Fruit fly (Drosophila melanogaster) whole organism, prepupa: ENCODE measurements around the gene CAH2.

Experiments
- CG16779 ChIP-seq: fragments of 200-800 bp; sonication (Bioruptor generic); optimal IDR thresholded peaks from 3 replicates; lab custom pipeline; 2017; ENCODE audit warnings: missing biosample characterization, mild to moderate bottlenecking, missing genetic modification characterization
- CG32006 ChIP-seq: fragments of 200-800 bp; sonication (Bioruptor generic); optimal IDR thresholded peaks from 3 replicates; lab custom pipeline; 2017; ENCODE audit warnings: missing biosample characterization, mild to moderate bottlenecking, missing genetic modification characterization
- CG6792 ChIP-seq: fragments of 200-800 bp; sonication (Bioruptor generic); optimal IDR thresholded peaks from 3 replicates; lab custom pipeline; 2016; ENCODE audit warnings: missing biosample characterization, missing genetic modification characterization
- CG6854 ChIP-seq: fragments of 200-800 bp; sonication (Bioruptor generic); optimal IDR thresholded peaks from 2 replicates; lab custom pipeline; 2017; ENCODE audit warnings: missing biosample characterization, mild to moderate bottlenecking, missing genetic modification characterization
- Eip78C ChIP-seq: fragments of 200-800 bp; sonication (Bioruptor generic); peaks from one replicate; lab custom pipeline; 2016; ENCODE audit warnings: missing biosample characterization, missing genetic modification characterization
- Ets96B ChIP-seq: fragments of 200-800 bp; optimal IDR thresholded peaks from 2 replicates; lab custom pipeline; 2019; ENCODE audit warnings: missing biosample characterization, mild to moderate bottlenecking, missing genetic modification characterization, moderate library complexity
- Gug ChIP-seq: fragments of 200-800 bp; sonication (Bioruptor generic); IDR thresholded peaks from 2 replicates; pipeline ENCODE4 v1.3.6; 2022; ENCODE audit warnings: missing biosample characterization, missing genetic modification characterization
- Hr39 ChIP-seq: fragments of 200-800 bp; sonication (Bioruptor generic); optimal IDR thresholded peaks from 2 replicates; lab custom pipeline; 2016; ENCODE audit warnings: missing biosample characterization, missing genetic modification characterization
- Smox ChIP-seq: fragments of 200-800 bp; sonication (Bioruptor generic); optimal IDR thresholded peaks from 3 replicates; lab custom pipeline; 2016; ENCODE audit warnings: missing biosample characterization, missing genetic modification characterization
- Sox102F ChIP-seq: fragments of 200-800 bp; sonication (Bioruptor generic); optimal IDR thresholded peaks from 2 replicates; lab custom pipeline; 2016; ENCODE audit warnings: missing biosample characterization, mild to moderate bottlenecking, missing genetic modification characterization
- Sox14 ChIP-seq: fragments of 200-800 bp; sonication (Bioruptor generic); optimal IDR thresholded peaks from 3 replicates; lab custom pipeline; 2016; ENCODE audit warnings: missing biosample characterization, missing genetic modification characterization
- ss ChIP-seq, 2 experiments: fragments of 200-800 bp; sonication (Bioruptor generic); optimal IDR thresholded peaks; 2 replicates in 1 of 2; 3 replicates in 1 of 2; lab custom pipeline; 2017 to 2018; ENCODE audit warnings: mild to moderate bottlenecking in 2 of 2, missing biosample characterization in 2 of 2, missing genetic modification characterization in 2 of 2, moderate library complexity in 1 of 2

DNA sequence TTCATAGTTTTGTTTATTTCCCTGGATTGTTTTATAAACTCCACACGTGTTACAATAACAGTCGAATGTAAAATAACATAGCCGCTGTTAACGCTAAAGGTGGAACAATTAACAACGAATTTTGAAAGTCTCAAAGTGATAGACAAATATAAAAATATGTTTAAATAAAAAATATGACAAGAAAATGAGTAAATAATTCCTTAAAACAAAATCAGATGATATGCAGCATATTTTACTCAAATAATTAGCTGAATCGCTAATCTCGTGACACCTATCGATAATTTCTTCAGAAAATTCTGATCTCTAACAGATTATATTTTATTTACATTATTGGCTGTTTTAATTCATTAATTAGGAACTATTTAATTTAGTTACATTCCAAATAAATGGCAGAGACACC, 40.8 kb upstream of the CAH2 start, which contains the start of the genes CG5645 and Atg12:
- peak; percentile 26 for TF ChIP-seq Hr39 (GFP tag; lab: Kevin White, UChicago)
- TF ChIP-seq CG32006 (GFP tag; lab: Kevin White, UChicago), result peak; percentile 11
- TF ChIP-seq Eip78C, result peak; percentile 92
- TF ChIP-seq ss (GFP tag; optimal IDR thresholded peaks at IDR 0.05; lab: Kevin White, UChicago), result peak; percentile 12 to 66
- no peak for TF ChIP-seq Smox (GFP tag; lab: Kevin White, UChicago)
- TF ChIP-seq CG16779 (tag; lab: Kevin White, UChicago), result no peak
- peak; percentile 52 for TF ChIP-seq Ets96B (tag; lab: Kevin White, UChicago)
- peak; percentile 52 for TF ChIP-seq CG6792 (GFP tag; lab: Kevin White, UChicago)
- peak; percentile 43 for TF ChIP-seq Sox14 (GFP tag; lab: Kevin White, UChicago)
- TF ChIP-seq CG6854, result no peak
- no peak for TF ChIP-seq Sox102F (GFP tag; lab: Kevin White, UChicago)
- TF ChIP-seq Gug, result no peak
